Worm (Caenorhabditis elegans) whole organism, L1 larva: Measurements from ENCODE around the gene CD4.11.
A peak's percentile ranks its signal among the peaks of the same experiment; 100 is the strongest.

Experiments used
- C16A3.4 ChIP-seq: fragments of 150-350 bp; optimal IDR thresholded peaks from 2 replicates; lab custom pipeline; 2014; ENCODE audit warnings: missing biosample characterization, missing genetic modification characterization
- F16B12.6 ChIP-seq: fragments of 150-350 bp; optimal IDR thresholded peaks from 2 replicates; lab custom pipeline; 2014; ENCODE audit warnings: missing biosample characterization, missing genetic modification characterization
- aha-1 ChIP-seq: fragments of 150-350 bp; optimal IDR thresholded peaks from 2 replicates; lab custom pipeline; 2014; ENCODE audit warnings: missing biosample characterization, missing genetic modification characterization
- alr-1 ChIP-seq: fragments of 200-800 bp; sonication (Bioruptor generic); optimal IDR thresholded peaks from 2 replicates; lab custom pipeline; 2018; ENCODE audit warnings: borderline replicate concordance, mild to moderate bottlenecking, missing genetic modification characterization, missing compliant biosample characterization
- blmp-1 ChIP-seq: fragments of 150-350 bp; optimal IDR thresholded peaks from 2 replicates; lab custom pipeline; 2014; ENCODE audit warnings: missing biosample characterization, missing genetic modification characterization
- ceh-82 ChIP-seq, 3 experiments: fragments of 150-350 bp in 1 of 3; sonication (generic microtip) in 2 of 3; optimal IDR thresholded peaks; 2 replicates each; lab custom pipeline; 2014 to 2017; ENCODE audit warnings: missing biosample characterization in 3 of 3, missing genetic modification characterization in 3 of 3
- ceh-90 ChIP-seq: sonication (generic microtip); optimal IDR thresholded peaks from 2 replicates; lab custom pipeline; 2016; ENCODE audit warnings: missing genetic modification characterization, missing compliant biosample characterization
- ces-1 ChIP-seq: fragments of 150-350 bp; optimal IDR thresholded peaks from 2 replicates; lab custom pipeline; 2014; ENCODE audit warnings: missing biosample characterization, missing genetic modification reagents, missing genetic modification characterization
- dpl-1 ChIP-seq, 3 experiments: fragments of 150-350 bp in 2 of 3; sonication (generic microtip) in 1 of 3; optimal IDR thresholded peaks; 2 replicates each; lab custom pipeline; 2014 to 2017; ENCODE audit warnings: missing biosample characterization in 3 of 3, missing genetic modification characterization in 3 of 3, missing genetic modification reagents in 3 of 3
- efl-1 ChIP-seq, 4 experiments: fragments of 150-350 bp; optimal IDR thresholded peaks in 3 of 4; peaks in 1 of 4; 1 replicate in 1 of 4; 2 replicates in 3 of 4; lab custom pipeline; 2014; ENCODE audit warnings: missing biosample characterization in 2 of 4, missing genetic modification characterization in 2 of 4, missing genetic modification reagents in 2 of 4
- elt-3 ChIP-seq, 6 experiments: fragments of 150-350 bp in 1 of 6; sonication (generic microtip); optimal IDR thresholded peaks; 2 replicates each; lab custom pipeline; 2017 to 2018; ENCODE audit warnings: missing biosample characterization in 6 of 6, missing genetic modification characterization in 6 of 6, inconsistent platforms in 1 of 6
- irx-1 ChIP-seq: sonication (generic microtip); optimal IDR thresholded peaks from 2 replicates; lab custom pipeline; 2016; ENCODE audit warnings: missing genetic modification characterization, missing compliant biosample characterization
- isw-1 ChIP-seq: fragments of 200-800 bp; sonication (Bioruptor generic); IDR thresholded peaks from 2 replicates; pipeline ENCODE4 v1.3.6; 2022; ENCODE audit warnings: missing genetic modification characterization, missing compliant biosample characterization
- lin-14 ChIP-seq: fragments of 200-800 bp; sonication (Bioruptor generic); optimal IDR thresholded peaks from 2 replicates; lab custom pipeline; 2018; ENCODE audit warnings: mild to moderate bottlenecking, missing genetic modification characterization, moderate library complexity, missing compliant biosample characterization
- lin-35 ChIP-seq, 2 experiments: fragments of 150-350 bp; optimal IDR thresholded peaks; 2 replicates each; lab custom pipeline; 2014; ENCODE audit warnings: missing biosample characterization in 2 of 2, missing genetic modification characterization in 2 of 2, missing genetic modification reagents in 2 of 2
- lsy-2 ChIP-seq, 2 experiments: fragments of 150-350 bp; optimal IDR thresholded peaks; 2 replicates each; lab custom pipeline; 2014; ENCODE audit warnings: missing biosample characterization in 2 of 2, missing genetic modification characterization in 2 of 2
- mep-1 ChIP-seq: fragments of 150-350 bp; optimal IDR thresholded peaks from 2 replicates; lab custom pipeline; 2014; ENCODE audit warnings: missing biosample characterization, missing genetic modification characterization
- nhr-19 ChIP-seq: fragments of 200-800 bp; sonication (Bioruptor generic); conservative IDR thresholded peaks from 2 replicates; pipeline ENCODE4 v1.3.6; 2022; ENCODE audit warnings: missing genetic modification characterization, missing compliant biosample characterization
- nhr-20 ChIP-seq: sonication (generic microtip); optimal IDR thresholded peaks from 2 replicates; lab custom pipeline; 2016; ENCODE audit warnings: mild to moderate bottlenecking, missing genetic modification characterization, missing compliant biosample characterization
- nhr-28 ChIP-seq: fragments of 150-350 bp; optimal IDR thresholded peaks from 2 replicates; lab custom pipeline; 2014; ENCODE audit warnings: missing biosample characterization, missing genetic modification characterization
- nhr-47 ChIP-seq: sonication (generic microtip); optimal IDR thresholded peaks from 2 replicates; lab custom pipeline; 2016; ENCODE audit warnings: mild to moderate bottlenecking, missing genetic modification characterization, moderate library complexity, missing compliant biosample characterization
- nhr-71 ChIP-seq: sonication (generic microtip); optimal IDR thresholded peaks from 2 replicates; lab custom pipeline; 2016; ENCODE audit warnings: mild to moderate bottlenecking, missing genetic modification characterization, moderate library complexity, missing compliant biosample characterization
- nhr-84 ChIP-seq: sonication (generic microtip); optimal IDR thresholded peaks from 2 replicates; lab custom pipeline; 2017; ENCODE audit warnings: missing biosample characterization, missing genetic modification characterization
- nhr-85 ChIP-seq: sonication (generic microtip); peaks from one replicate; lab custom pipeline; 2016; ENCODE audit warnings: missing genetic modification characterization, inconsistent platforms, missing compliant biosample characterization
- nhr-90 ChIP-seq: sonication (generic microtip); optimal IDR thresholded peaks from 2 replicates; lab custom pipeline; 2016; ENCODE audit warnings: mild to moderate bottlenecking, missing genetic modification characterization, missing compliant biosample characterization; ENCODE audit not compliant: poor library complexity
- rnt-1 ChIP-seq: sonication (generic microtip); optimal IDR thresholded peaks from 2 replicates; lab custom pipeline; 2016; ENCODE audit warnings: mild to moderate bottlenecking, missing genetic modification characterization, moderate library complexity, missing compliant biosample characterization
- skn-1 ChIP-seq: fragments of 150-350 bp; optimal IDR thresholded peaks from 2 replicates; lab custom pipeline; 2014; ENCODE audit warnings: missing biosample characterization, missing genetic modification characterization
- snpc-4 ChIP-seq: fragments of 150-350 bp; optimal IDR thresholded peaks from 2 replicates; lab custom pipeline; 2014; ENCODE audit warnings: missing biosample characterization, missing genetic modification characterization
- snu-23 ChIP-seq: sonication (generic microtip); optimal IDR thresholded peaks from 2 replicates; lab custom pipeline; 2016; ENCODE audit warnings: missing genetic modification characterization, missing compliant biosample characterization
- unc-130 ChIP-seq: fragments of 150-350 bp; optimal IDR thresholded peaks from 2 replicates; lab custom pipeline; 2017; ENCODE audit warnings: missing biosample characterization, missing genetic modification characterization, inconsistent platforms
- unc-86 ChIP-seq: sonication (generic microtip); optimal IDR thresholded peaks from 2 replicates; lab custom pipeline; 2016; ENCODE audit warnings: missing genetic modification characterization, missing compliant biosample characterization
- unc-98 ChIP-seq: fragments of 200-800 bp; sonication (Bioruptor generic); IDR thresholded peaks from 2 replicates; pipeline ENCODE4 v1.3.6; 2022; ENCODE audit warnings: missing genetic modification characterization, missing compliant biosample characterization
- vab-15 ChIP-seq: sonication (generic microtip); optimal IDR thresholded peaks from 2 replicates; lab custom pipeline; 2017; ENCODE audit warnings: missing genotype, mild to moderate bottlenecking, missing genetic modification characterization, missing compliant biosample characterization
- xbp-1 ChIP-seq: sonication (generic microtip); optimal IDR thresholded peaks from 2 replicates; lab custom pipeline; 2016; ENCODE audit warnings: missing genetic modification characterization, missing compliant biosample characterization
- ztf-11 ChIP-seq, 2 experiments: sonication (generic microtip); optimal IDR thresholded peaks; 2 replicates each; lab custom pipeline; 2016 to 2017; ENCODE audit warnings: missing genetic modification characterization in 2 of 2, missing biosample characterization in 1 of 2, missing compliant biosample characterization in 1 of 2

CD4.11 gene

ce11 chrV:5596391-5597030, 11.6 kb downstream of the CD4.11 start, which contains the start of gene zhit-1:
zhit-1 (minus strand) TSS chrV:5596551.
- TF ChIP-seq aha-1 (no peak), mep-1 (tag; lab: Kevin White, UChicago) (peak; percentile 35), snu-23 (GFP tag; lab: Kevin White, UChicago) (peak; percentile 29), lsy-2 (tag; optimal IDR thresholded peaks at IDR 0.05; lab: Kevin White, UChicago) (peak; percentile 21 to 70), snpc-4 (tag; lab: Kevin White, UChicago) (peak; percentile 68), unc-130 (tag; lab: Kevin White, UChicago) (peak; percentile 61), xbp-1 (peak; percentile 15), alr-1 (tag; lab: Kevin White, UChicago) (peak; percentile 85), nhr-19 (GFP tag; lab: Robert Waterston, UW) (0 out of 2 replicates have a peak, but pooled peaks have one; percentile 6), irx-1 (no peak), blmp-1 (tag; lab: Kevin White, UChicago) (peak; percentile 4), nhr-85 (tag; lab: Kevin White, UChicago) (peak; percentile 30), C16A3.4 (tag; lab: Kevin White, UChicago) (peak; percentile 23), nhr-28 (tag; lab: Kevin White, UChicago) (no peak), rnt-1 (tag; lab: Kevin White, UChicago) (peak; percentile 24), lin-35 (GFP tag; optimal IDR thresholded peaks at IDR 0.05; lab: Kevin White, UChicago) (peak; percentile 94 to 97), skn-1 (tag; lab: Kevin White, UChicago) (peak; percentile 36), ces-1 (GFP tag; lab: Kevin White, UChicago) (no peak), nhr-47 (tag; lab: Kevin White, UChicago) (peak; percentile 52), dpl-1 (GFP tag; optimal IDR thresholded peaks at IDR 0.05; lab: Kevin White, UChicago) (peak; percentile 85 to 92 (median 89)), unc-98 (no peak), isw-1 (GFP tag; lab: Robert Waterston, UW) (peak; percentile 29; the same call in 1 of the 2 replicates), ceh-90 (tag; lab: Kevin White, UChicago) (no peak), nhr-90 (tag; lab: Kevin White, UChicago) (peak; percentile 37), unc-86 (tag; lab: Kevin White, UChicago) (no peak), nhr-71 (peak; percentile 47), F16B12.6 (tag; lab: Kevin White, UChicago) (peak; percentile 50), nhr-20 (tag; lab: Kevin White, UChicago) (peak; percentile 1), ceh-82 (tag; optimal IDR thresholded peaks at IDR 0.05; lab: Kevin White, UChicago) (peak in 1 of 3 experiments; percentile 13), efl-1 (optimal IDR thresholded peaks at IDR 0.05; lab: Kevin White, UChicago) (peak; percentile 92), efl-1 (GFP tag; optimal IDR thresholded peaks at IDR 0.05 in 1 of 2; lab: Kevin White, UChicago) (peak; percentile 92 to 99)
- TF ChIP-seq, all 84 proteins: peak for 23

ce11 chrV:5601263-5601662, 16.3 kb downstream of the CD4.11 start, which contains the start of gene CD4.8:
CD4.8 (minus strand) TSS chrV:5601363.
- TF ChIP-seq nhr-47 (tag; lab: Kevin White, UChicago) (no peak), vab-15 (tag; lab: Kevin White, UChicago) (no peak), lin-14 (GFP tag; lab: Kevin White, UChicago) (no peak), unc-86 (tag; lab: Kevin White, UChicago) (no peak), nhr-84 (tag; lab: Kevin White, UChicago) (no peak)
- TF ChIP-seq, all 84 proteins: peak for 0

ce11 chrV:5606255-5606654, 21.3 kb downstream of the CD4.11 start, which contains the start of gene CD4.1:
CD4.1 (plus strand) TSS chrV:5606555.
- TF ChIP-seq rnt-1 (tag; lab: Kevin White, UChicago): peak; percentile 38
- TF ChIP-seq ztf-11 (tag; optimal IDR thresholded peaks at IDR 0.05; lab: Kevin White, UChicago): no peak
- no peak for TF ChIP-seq elt-3 (tag; optimal IDR thresholded peaks at IDR 0.05; lab: Kevin White, UChicago)
- TF ChIP-seq snpc-4 (tag; lab: Kevin White, UChicago): no peak
- TF ChIP-seq, all 84 proteins: peak for 1
